Fruit fly (Drosophila melanogaster): ENCODE results near the gene CG5556.

CG5556 gene

dm6 chr2L:1361771-1362632 lies 9.3 kb upstream of the CG5556 start, which contains the start of gene NLaz (continued):
- TF ChIP-seq Ravus (GFP tag; IDR thresholded peaks at IDR 0.05) (no peak), mirr (GFP tag; optimal IDR thresholded peaks at IDR 0.05) (no peak), Atf-2 (GFP tag; optimal IDR thresholded peaks at IDR 0.05) (no peak), CG1024 (GFP tag; IDR thresholded peaks at IDR 0.05) (no peak), gce (GFP tag; IDR thresholded peaks at IDR 0.05) (0 out of 3 replicates have a peak, but pooled peaks have one; percentile 11), Lim3 (GFP tag; IDR thresholded peaks at IDR 0.05) (no peak), HmgZ (tag; optimal IDR thresholded peaks at IDR 0.05) (no peak), zen2 (GFP tag; IDR thresholded peaks at IDR 0.05; ENCODE audit: partially characterized antibody) (no peak), CG9215 (GFP tag; IDR thresholded peaks at IDR 0.05) (no peak), CG2678 (tag; optimal IDR thresholded peaks at IDR 0.05) (no peak), pros (GFP tag; optimal IDR thresholded peaks at IDR 0.05) (no peak), h (optimal IDR thresholded peaks at IDR 0.05) (no peak), salm (tag; optimal IDR thresholded peaks at IDR 0.05) (no peak), en (GFP tag; optimal IDR thresholded peaks at IDR 0.05) (no peak), CG32767 (GFP tag; IDR thresholded peaks at IDR 0.05) (no peak), ftz-f1 (GFP tag; optimal IDR thresholded peaks at IDR 0.05) (no peak), Adf1 (GFP tag; IDR thresholded peaks at IDR 0.05) (no peak), inv (GFP tag; IDR thresholded peaks at IDR 0.05; ENCODE audit: partially characterized antibody) (no peak), Taf1 (GFP tag; IDR thresholded peaks at IDR 0.05) (no peak), dysf (GFP tag; IDR thresholded peaks at IDR 0.05) (peak; percentile 69), E2f1 (GFP tag; IDR thresholded peaks at IDR 0.05) (no peak), exex (tag; optimal IDR thresholded peaks at IDR 0.05) (no peak), CG7987 (GFP tag; optimal IDR thresholded peaks at IDR 0.05) (no peak), B-H2 (GFP tag; optimal IDR thresholded peaks at IDR 0.05) (peak; percentile 4), Nf-YB (GFP tag; optimal IDR thresholded peaks at IDR 0.05) (no peak), pho (GFP tag; optimal IDR thresholded peaks at IDR 0.05) (no peak), trh (GFP tag; optimal IDR thresholded peaks at IDR 0.05) (no peak), Myb (GFP tag; optimal IDR thresholded peaks at IDR 0.05) (no peak), ERR (GFP tag; optimal IDR thresholded peaks at IDR 0.05) (no peak), CG12104 (GFP tag; optimal IDR thresholded peaks at IDR 0.05) (no peak), CG10979 (tag; optimal IDR thresholded peaks at IDR 0.05) (no peak), tx (GFP tag; optimal IDR thresholded peaks at IDR 0.05) (no peak), PHDP (tag; optimal IDR thresholded peaks at IDR 0.05) (no peak), CTCF (GFP tag; optimal IDR thresholded peaks at IDR 0.05) (peak; percentile 97), Oaz (GFP tag; IDR thresholded peaks at IDR 0.05) (no peak), CG6254 (GFP tag; optimal IDR thresholded peaks at IDR 0.05) (no peak), Side (GFP tag; optimal IDR thresholded peaks at IDR 0.05) (no peak), crp (GFP tag; optimal IDR thresholded peaks at IDR 0.05) (no peak), CG14667 (GFP tag; IDR thresholded peaks at IDR 0.05) (0 out of 2 replicates have a peak, but pooled peaks have one; percentile 11), Lpt (GFP tag; optimal IDR thresholded peaks at IDR 0.05) (no peak), CG15073 (GFP tag; optimal IDR thresholded peaks at IDR 0.05) (no peak), CG10462 (GFP tag; optimal IDR thresholded peaks at IDR 0.05) (no peak), grau (tag; optimal IDR thresholded peaks at IDR 0.05) (no peak), CG13624 (GFP tag; optimal IDR thresholded peaks at IDR 0.05) (no peak), CG8478 (optimal IDR thresholded peaks at IDR 0.05) (no peak), CG7556 (GFP tag; optimal IDR thresholded peaks at IDR 0.05) (no peak), H2.0 (GFP tag; IDR thresholded peaks at IDR 0.05) (peak; percentile 69), luna (GFP tag; optimal IDR thresholded peaks at IDR 0.05) (no peak), gro (GFP tag; optimal IDR thresholded peaks at IDR 0.05) (no peak), CG17829 (tag; optimal IDR thresholded peaks at IDR 0.05) (no peak), Pdp1 (GFP tag; optimal IDR thresholded peaks at IDR 0.05) (peak in 1 of 2 experiments; percentile 21), sr (GFP tag; IDR thresholded peaks at IDR 0.05) (no peak)

All from whole organism, embryonic.